Worm (Caenorhabditis elegans) whole organism, L3 larva: Measurements from ENCODE around the gene chil-12.

Source experiments
- aly-2 ChIP-seq: fragments of 150-350 bp; optimal IDR thresholded peaks from 2 replicates; lab custom pipeline; 2014; ENCODE audit warnings: missing biosample characterization, missing genetic modification characterization
- elt-1 ChIP-seq: fragments of 150-350 bp; optimal IDR thresholded peaks from 2 replicates; lab custom pipeline; 2014; ENCODE audit warnings: missing biosample characterization, missing genetic modification characterization
- elt-2 ChIP-seq: sonication (generic microtip); optimal IDR thresholded peaks from 2 replicates; lab custom pipeline; 2016; ENCODE audit warnings: missing genetic modification reagents, mild to moderate bottlenecking, missing genetic modification characterization, missing compliant biosample characterization
- fos-1 ChIP-seq: fragments of 150-350 bp; optimal IDR thresholded peaks from 2 replicates; lab custom pipeline; 2014; ENCODE audit warnings: missing biosample characterization, missing genetic modification characterization
- mdl-1 ChIP-seq: fragments of 150-350 bp; optimal IDR thresholded peaks from 2 replicates; lab custom pipeline; 2014; ENCODE audit warnings: missing biosample characterization, missing genetic modification characterization
- nhr-11 ChIP-seq: fragments of 150-350 bp; optimal IDR thresholded peaks from 2 replicates; lab custom pipeline; 2014; ENCODE audit warnings: missing biosample characterization, missing genetic modification characterization
- nhr-12 ChIP-seq: fragments of 150-350 bp; optimal IDR thresholded peaks from 2 replicates; lab custom pipeline; 2014; ENCODE audit warnings: missing biosample characterization, missing genetic modification characterization
- nhr-77 ChIP-seq: fragments of 150-350 bp; optimal IDR thresholded peaks from 2 replicates; lab custom pipeline; 2014; ENCODE audit warnings: missing biosample characterization, missing genetic modification characterization
- sea-2 ChIP-seq: fragments of 150-350 bp; sonication (generic microtip); optimal IDR thresholded peaks from 4 replicates; lab custom pipeline; 2014; ENCODE audit warnings: missing biosample characterization, missing genetic modification reagents, missing genetic modification characterization
- unc-39 ChIP-seq: sonication (generic microtip); optimal IDR thresholded peaks from 4 replicates; lab custom pipeline; 2017; ENCODE audit warnings: missing biosample characterization, missing genetic modification characterization
- zag-1 ChIP-seq: fragments of 150-350 bp; optimal IDR thresholded peaks from 2 replicates; lab custom pipeline; 2014; ENCODE audit warnings: missing biosample characterization, missing genetic modification characterization

ce11 chrV:15238552-15238951 is 2.8 kb upstream of the chil-12 start, which contains the start of gene srw-12:
- TF ChIP-seq fos-1 (tag; lab: Kevin White, UChicago) (no peak), nhr-77 (no peak), sea-2 (GFP tag; lab: Kevin White, UChicago) (no peak), zag-1 (no peak), elt-2 (no peak), mdl-1 (tag; lab: Kevin White, UChicago) (no peak), unc-39 (no peak), nhr-12 (tag; lab: Kevin White, UChicago) (no peak), nhr-11 (tag; lab: Kevin White, UChicago) (no peak), aly-2 (tag; lab: Kevin White, UChicago) (no peak), elt-1 (tag; lab: Kevin White, UChicago) (no peak)
